Worm (Caenorhabditis elegans): ENCODE data around the gene F36A4.5.

The F36A4.5 gene

DNA sequence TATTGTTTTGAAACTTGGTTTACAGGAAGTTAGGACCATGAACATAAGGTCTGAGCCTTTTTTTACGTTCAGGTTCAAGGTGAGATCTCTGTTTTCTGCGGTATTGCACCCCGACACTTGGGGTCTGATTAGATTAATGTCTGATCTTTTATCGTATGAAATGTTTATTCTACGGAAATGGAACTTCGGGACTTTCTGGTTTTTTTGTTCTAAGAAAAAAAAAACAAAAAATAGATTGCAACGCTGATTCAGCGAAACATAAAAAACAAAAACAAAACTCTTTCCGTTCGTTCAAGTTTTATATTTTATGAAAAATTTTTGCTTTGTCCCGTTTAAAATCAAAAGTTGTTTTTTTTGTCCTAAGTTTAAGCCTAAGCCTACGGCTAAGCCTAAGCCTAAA lies at the start of gene F36A4.5:
Gene F36A4.5 (plus strand): TSS at position 301 of the 400 bp plus-strand sequence.
- TF ChIP-seq tbx-11 (GFP tag; IDR thresholded peaks at IDR 0.05) (no peak), aly-1 (tag; optimal IDR thresholded peaks at IDR 0.05) (no peak), tra-4 (tag; optimal IDR thresholded peaks at IDR 0.05) (no peak), hmg-4 (GFP tag; optimal IDR thresholded peaks at IDR 0.05) (no peak), tbx-37 (GFP tag; conservative IDR thresholded peaks at IDR 0.05) (no peak), sea-1 (GFP tag; conservative IDR thresholded peaks at IDR 0.05) (no peak), pes-1 (GFP tag; IDR thresholded peaks at IDR 0.05) (no peak), scrt-1 (GFP tag; IDR thresholded peaks at IDR 0.05) (no peak), hmbx-1 (tag; optimal IDR thresholded peaks at IDR 0.05) (no peak), ceh-36 (tag; optimal IDR thresholded peaks at IDR 0.05) (no peak), B0310.2 (tag; optimal IDR thresholded peaks at IDR 0.05) (no peak), hnd-1 (tag; optimal IDR thresholded peaks at IDR 0.05) (no peak), ceh-13 (GFP tag; optimal IDR thresholded peaks at IDR 0.05) (no peak), F13C5.2 (tag; optimal IDR thresholded peaks at IDR 0.05) (no peak)

DNA sequence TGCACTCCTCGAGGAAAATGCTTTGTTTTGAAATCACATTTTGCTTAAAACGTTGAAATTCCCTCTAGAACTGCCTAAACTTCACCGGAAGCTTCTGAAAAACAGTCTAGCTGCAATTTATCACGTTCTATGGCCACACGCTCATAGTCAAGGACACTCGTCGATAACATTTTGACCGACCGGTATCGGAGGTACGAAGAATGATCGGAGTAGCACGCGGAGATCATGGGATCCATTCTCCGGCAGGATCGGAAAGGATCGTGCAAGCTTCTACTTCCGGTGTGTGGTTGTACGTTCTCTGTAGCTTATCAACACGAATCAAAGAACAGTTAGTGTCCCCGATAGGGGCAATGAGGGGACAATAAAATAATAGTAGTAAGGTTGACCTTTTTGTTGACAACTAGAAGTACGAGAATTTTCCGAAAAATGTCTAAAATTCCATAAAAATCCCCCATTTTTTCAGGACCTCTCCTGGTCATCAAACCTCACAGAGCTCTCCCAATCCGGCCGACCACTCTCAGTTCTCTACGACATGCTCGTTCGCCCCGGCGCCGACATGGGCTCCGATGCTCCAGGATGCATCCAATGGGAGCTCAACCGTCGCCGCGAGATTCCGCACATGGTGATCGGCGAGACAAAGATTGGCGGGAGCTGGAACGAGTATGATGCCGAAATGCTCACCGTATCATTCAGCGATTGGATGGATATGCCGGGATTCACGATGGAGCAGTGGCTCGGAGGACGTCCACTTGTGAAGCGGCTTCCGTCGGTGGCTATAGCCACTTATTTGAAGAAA lies 49.0 kb upstream of the F36A4.5 start:
- TF ChIP-seq B0310.2 (tag; optimal IDR thresholded peaks at IDR 0.05) (no peak), tbx-37 (GFP tag; conservative IDR thresholded peaks at IDR 0.05) (no peak)

DNA sequence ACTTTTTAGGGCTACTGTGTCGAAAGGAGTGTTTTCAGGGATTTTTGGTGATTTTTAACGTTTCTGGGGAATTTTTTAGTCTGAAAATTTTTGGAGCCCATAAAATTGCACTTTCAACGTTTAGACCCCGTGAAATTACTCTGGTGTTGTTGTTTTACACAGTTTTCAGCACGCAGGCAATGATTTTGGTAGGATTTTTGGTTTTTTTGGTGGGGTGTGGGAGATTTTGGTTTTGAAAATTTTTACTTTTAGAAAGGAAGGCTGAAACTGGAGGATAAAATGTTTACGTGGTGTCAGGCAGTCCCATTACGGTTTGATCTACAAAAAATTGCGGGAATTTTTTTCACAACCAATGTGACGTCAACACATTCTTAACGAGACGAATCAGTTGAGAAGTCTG lies 47.0 kb upstream of the F36A4.5 start:
- TF ChIP-seq ceh-36 (tag; optimal IDR thresholded peaks at IDR 0.05) (no peak), B0310.2 (tag; optimal IDR thresholded peaks at IDR 0.05) (no peak), flt-1 (GFP tag; IDR thresholded peaks at IDR 0.05) (no peak), hmg-4 (GFP tag; optimal IDR thresholded peaks at IDR 0.05) (no peak), aly-1 (tag; optimal IDR thresholded peaks at IDR 0.05) (no peak), ets-7 (tag; optimal IDR thresholded peaks at IDR 0.05) (no peak), ceh-13 (GFP tag; optimal IDR thresholded peaks at IDR 0.05) (no peak), F13C5.2 (tag; optimal IDR thresholded peaks at IDR 0.05) (no peak)

DNA sequence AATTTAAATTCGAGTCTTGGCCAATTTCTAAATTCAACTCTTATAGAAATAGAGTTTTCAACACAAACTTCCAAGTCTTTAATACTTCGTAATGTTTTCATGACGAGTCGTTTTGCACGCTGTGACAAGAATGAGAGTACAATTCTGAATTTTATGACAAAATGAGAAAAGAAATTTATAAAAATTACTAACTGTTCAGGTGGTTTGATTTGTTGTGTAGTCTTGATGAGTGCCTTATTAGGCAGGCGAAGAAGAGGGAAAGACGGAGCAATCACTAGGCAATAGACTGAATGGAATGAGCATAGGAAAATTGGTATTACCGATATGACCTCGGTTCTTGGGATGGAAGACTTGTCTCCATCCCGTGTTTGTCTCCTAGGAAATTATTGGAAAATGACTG lies 45.3 kb upstream of the F36A4.5 start, which contains the start of gene F30B5.11:
Gene F30B5.11 (minus strand): TSS at position 101 of the 400 bp plus-strand sequence.
- TF ChIP-seq pes-1 (GFP tag; IDR thresholded peaks at IDR 0.05) (no peak), sea-1 (GFP tag; conservative IDR thresholded peaks at IDR 0.05) (no peak), flt-1 (GFP tag; IDR thresholded peaks at IDR 0.05) (no peak), B0310.2 (tag; optimal IDR thresholded peaks at IDR 0.05) (no peak), hnd-1 (tag; optimal IDR thresholded peaks at IDR 0.05) (no peak), hmg-4 (GFP tag; optimal IDR thresholded peaks at IDR 0.05) (no peak), F13C5.2 (tag; optimal IDR thresholded peaks at IDR 0.05) (no peak)

DNA sequence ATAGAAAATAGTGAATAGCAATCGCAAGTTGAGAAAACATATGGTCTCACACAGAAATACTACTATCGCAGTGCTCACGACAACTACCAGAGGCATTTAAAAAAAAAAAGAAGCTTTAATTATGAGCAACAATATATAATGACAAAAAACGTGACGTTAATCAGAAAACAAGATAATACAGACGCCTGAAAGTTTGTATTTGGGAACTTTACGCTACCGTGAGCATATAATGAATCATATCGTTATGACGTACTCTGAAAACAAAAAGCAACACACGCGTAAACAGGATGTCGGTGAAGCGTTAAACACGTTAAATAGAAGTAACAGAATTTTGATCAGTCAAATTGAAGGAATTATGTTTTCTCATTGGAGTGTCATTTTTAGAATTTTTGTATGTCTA lies 39.5 kb upstream of the F36A4.5 start, which contains the start of gene srbc-71:
Gene srbc-71 (minus strand): TSS at position 101 of the 400 bp plus-strand sequence.
- no peak for TF ChIP-seq tbx-11 (GFP tag; IDR thresholded peaks at IDR 0.05)

DNA sequence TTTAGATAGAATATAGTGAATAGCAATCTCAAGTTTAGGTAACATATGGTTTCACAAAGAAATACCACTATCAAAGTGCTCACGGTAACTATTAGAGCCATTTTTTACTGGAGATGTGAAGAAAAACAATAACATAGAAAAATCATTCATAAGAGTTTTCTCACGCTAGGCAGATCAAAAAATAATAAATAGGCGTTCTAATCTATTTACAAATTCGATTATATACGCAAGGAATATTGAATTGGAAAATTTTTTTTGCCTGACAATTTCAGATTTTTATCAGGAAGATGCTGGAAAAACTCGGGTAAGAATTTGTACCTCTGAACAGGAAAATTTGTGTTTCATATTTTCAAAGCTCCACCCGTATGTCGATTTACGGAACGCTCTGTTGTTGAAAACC lies 37.4 kb upstream of the F36A4.5 start, which contains the start of gene srbc-70:
Gene srbc-70 (minus strand): TSS at position 101 of the 400 bp plus-strand sequence.
- no peak for TF ChIP-seq hmg-4 (GFP tag; optimal IDR thresholded peaks at IDR 0.05)
- no peak for TF ChIP-seq aly-1 (tag; optimal IDR thresholded peaks at IDR 0.05)
- TF ChIP-seq tra-4 (tag; optimal IDR thresholded peaks at IDR 0.05): no peak
- no peak for TF ChIP-seq ceh-13 (GFP tag; optimal IDR thresholded peaks at IDR 0.05)
- TF ChIP-seq B0310.2 (tag; optimal IDR thresholded peaks at IDR 0.05): no peak
- no peak for TF ChIP-seq tbx-11 (GFP tag; IDR thresholded peaks at IDR 0.05)
- no peak for TF ChIP-seq F13C5.2 (tag; optimal IDR thresholded peaks at IDR 0.05)
- TF ChIP-seq scrt-1 (GFP tag; IDR thresholded peaks at IDR 0.05): no peak

DNA sequence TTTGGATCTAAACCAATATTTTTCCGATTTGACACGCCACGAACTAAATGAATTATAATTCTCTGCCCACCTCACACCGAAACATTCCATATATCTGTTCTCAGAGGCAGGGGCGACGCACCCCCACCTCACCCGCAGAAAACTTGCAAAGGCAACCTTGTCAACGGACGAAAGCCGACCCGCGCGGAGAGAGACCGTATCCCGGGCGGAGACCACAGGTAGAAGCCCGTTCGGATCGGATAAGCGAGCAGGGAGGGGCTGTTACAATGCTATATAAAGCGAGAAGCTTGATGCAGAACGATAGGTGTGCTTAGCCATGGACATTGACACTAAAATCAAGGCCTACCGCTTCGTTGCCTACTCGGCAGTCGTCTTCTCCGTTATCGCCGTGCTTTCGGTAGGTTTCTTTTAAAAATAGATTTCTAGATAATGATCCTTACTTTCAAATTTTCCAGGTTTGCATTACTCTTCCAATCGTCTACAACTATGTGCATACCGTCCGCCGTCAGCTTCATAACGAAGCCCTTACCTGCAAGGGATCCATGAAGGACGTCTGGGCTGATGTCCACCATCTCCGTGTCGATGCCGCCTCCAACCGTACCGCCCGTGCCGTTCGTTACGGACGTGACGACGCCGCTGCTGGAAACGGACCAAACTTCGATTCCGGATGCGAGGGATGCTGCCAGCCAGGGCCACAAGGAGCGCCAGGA lies 29.9 kb upstream of the F36A4.5 start, which contains the start of the genes zipt-2.2 and dpy-13:
Gene zipt-2.2 (minus strand): TSS at position 51 of the 710 bp plus-strand sequence.
Gene dpy-13 (plus strand): TSS at position 300 of the 710 bp plus-strand sequence.
- TF ChIP-seq sea-1 (GFP tag; conservative IDR thresholded peaks at IDR 0.05) (no peak), ceh-13 (GFP tag; optimal IDR thresholded peaks at IDR 0.05) (no peak), tbx-11 (GFP tag; IDR thresholded peaks at IDR 0.05) (no peak), tbx-37 (GFP tag; conservative IDR thresholded peaks at IDR 0.05) (no peak), hmg-4 (GFP tag; optimal IDR thresholded peaks at IDR 0.05) (no peak), hnd-1 (tag; optimal IDR thresholded peaks at IDR 0.05) (no peak), ama-1 (optimal IDR thresholded peaks at IDR 0.05) (no peak), B0310.2 (tag; optimal IDR thresholded peaks at IDR 0.05) (no peak), ceh-36 (tag; optimal IDR thresholded peaks at IDR 0.05) (no peak), flt-1 (GFP tag; IDR thresholded peaks at IDR 0.05) (no peak), aly-1 (tag; optimal IDR thresholded peaks at IDR 0.05) (no peak), F13C5.2 (tag; optimal IDR thresholded peaks at IDR 0.05) (no peak), hmbx-1 (tag; optimal IDR thresholded peaks at IDR 0.05) (no peak), tra-4 (tag; optimal IDR thresholded peaks at IDR 0.05) (no peak)

DNA sequence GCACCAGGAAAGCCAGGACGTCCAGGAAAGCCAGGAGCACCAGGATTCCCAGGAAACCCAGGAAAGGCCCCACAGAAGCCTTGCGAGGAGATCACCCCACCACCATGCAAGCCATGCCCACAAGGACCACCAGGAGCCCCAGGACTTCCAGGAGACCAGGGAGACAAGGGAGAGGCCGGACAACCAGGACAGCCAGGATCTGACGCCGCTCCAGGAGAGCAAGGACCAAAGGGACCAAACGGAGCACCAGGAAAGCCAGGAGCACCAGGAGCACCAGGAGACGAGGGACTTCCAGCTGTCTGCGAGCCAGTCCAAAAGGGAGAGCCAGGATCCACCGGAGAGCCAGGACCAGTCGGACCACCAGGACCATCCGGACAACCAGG lies 29.3 kb upstream of the F36A4.5 start:
- TF ChIP-seq sea-1 (GFP tag; conservative IDR thresholded peaks at IDR 0.05) (no peak), ceh-13 (GFP tag; optimal IDR thresholded peaks at IDR 0.05) (no peak)

All from whole organism, early embryonic.